Worm (Caenorhabditis elegans) whole organism, L1 larva: ENCODE data around the gene R166.3.

ENCODE experiments used
- C34B4.2 ChIP-seq: sonication (generic microtip); optimal IDR thresholded peaks from 2 replicates; lab custom pipeline; 2017; ENCODE audit warnings: mild to moderate bottlenecking, missing genetic modification characterization, missing compliant biosample characterization
- Y116A8C.19 ChIP-seq: sonication (generic microtip); optimal IDR thresholded peaks from 2 replicates; lab custom pipeline; 2016; ENCODE audit warnings: missing compliant biosample characterization, missing genetic modification characterization, borderline replicate concordance
- ama-1 ChIP-seq: fragments of 150-350 bp; optimal IDR thresholded peaks from 2 replicates; lab custom pipeline; 2014
- elt-2 ChIP-seq: sonication (generic microtip); optimal IDR thresholded peaks from 2 replicates; lab custom pipeline; 2016; ENCODE audit warnings: missing genetic modification characterization, mild to moderate bottlenecking, inconsistent platforms, missing compliant biosample characterization, missing genetic modification reagents
- fkh-10 ChIP-seq: sonication (generic microtip); optimal IDR thresholded peaks from 2 replicates; lab custom pipeline; 2017; ENCODE audit warnings: missing biosample characterization, missing genetic modification reagents, missing genetic modification characterization
- hlh-17 ChIP-seq: fragments of 200-800 bp; sonication (Bioruptor generic); optimal IDR thresholded peaks from 2 replicates; lab custom pipeline; 2018; ENCODE audit warnings: missing genetic modification characterization, mild to moderate bottlenecking, missing compliant biosample characterization, moderate library complexity, borderline replicate concordance
- jun-1 ChIP-seq: fragments of 150-350 bp; optimal IDR thresholded peaks from 2 replicates; lab custom pipeline; 2014; ENCODE audit warnings: missing biosample characterization, missing genetic modification reagents, missing genetic modification characterization
- lin-15B ChIP-seq: fragments of 150-350 bp; sonication (generic microtip); optimal IDR thresholded peaks from 3 replicates; lab custom pipeline; 2014; ENCODE audit warnings: missing biosample characterization, missing genetic modification characterization
- lsy-2 ChIP-seq, 2 experiments: fragments of 150-350 bp; optimal IDR thresholded peaks; 2 replicates each; lab custom pipeline; 2014; ENCODE audit warnings: missing biosample characterization in 2 of 2, missing genetic modification characterization in 2 of 2
- nhr-76 ChIP-seq: sonication (generic microtip); optimal IDR thresholded peaks from 2 replicates; lab custom pipeline; 2017; ENCODE audit warnings: missing biosample characterization, missing genetic modification characterization
- nhr-84 ChIP-seq: sonication (generic microtip); optimal IDR thresholded peaks from 2 replicates; lab custom pipeline; 2017; ENCODE audit warnings: missing biosample characterization, missing genetic modification characterization
- swsn-7 ChIP-seq: sonication (generic microtip); optimal IDR thresholded peaks from 2 replicates; lab custom pipeline; 2016; ENCODE audit warnings: missing genetic modification characterization, missing compliant biosample characterization
- unc-130 ChIP-seq: fragments of 150-350 bp; optimal IDR thresholded peaks from 2 replicates; lab custom pipeline; 2017; ENCODE audit warnings: missing biosample characterization, missing genetic modification characterization, inconsistent platforms
- vab-15 ChIP-seq: sonication (generic microtip); optimal IDR thresholded peaks from 2 replicates; lab custom pipeline; 2017; ENCODE audit warnings: missing genotype, mild to moderate bottlenecking, missing genetic modification characterization, missing compliant biosample characterization

ce11 chrII:10513377-10513776 lies 25.8 kb downstream of the R166.3 start:
- TF ChIP-seq fkh-10 (GFP tag; lab: Kevin White, UChicago) (no peak), elt-2 (tag; lab: Kevin White, UChicago) (no peak), ama-1 (lab: Kevin White, UChicago) (no peak), swsn-7 (tag; lab: Kevin White, UChicago) (no peak), nhr-84 (tag; lab: Kevin White, UChicago) (no peak), C34B4.2 (no peak), lin-15B (tag; lab: Kevin White, UChicago) (no peak), jun-1 (no peak), vab-15 (tag; lab: Kevin White, UChicago) (no peak), unc-130 (tag; lab: Kevin White, UChicago) (no peak), lsy-2 (tag; optimal IDR thresholded peaks at IDR 0.05; lab: Kevin White, UChicago) (no peak), nhr-76 (tag; lab: Kevin White, UChicago) (no peak), Y116A8C.19 (no peak), hlh-17 (GFP tag; lab: Kevin White, UChicago) (no peak)
